Worm (Caenorhabditis elegans): ENCODE results near the gene Y60C6A.3.

Gene Y60C6A.3

ce11 chrV:4791569-4791968 lies 6.0 kb downstream of the Y60C6A.3 start, which contains the start of gene R02F11.11:
Gene R02F11.11, plus strand, starts transcription at chrV:4791869.
- TF ChIP-seq unc-62 (GFP tag; optimal IDR thresholded peaks at IDR 0.05) (no peak), ceh-43 (GFP tag; optimal IDR thresholded peaks at IDR 0.05) (no peak), mep-1 (tag; optimal IDR thresholded peaks at IDR 0.05) (no peak), sem-2 (GFP tag; optimal IDR thresholded peaks at IDR 0.05) (no peak), elt-1 (tag; optimal IDR thresholded peaks at IDR 0.05; ENCODE audit: borderline replicate concordance, insufficient read depth) (no peak)

ce11 chrV:4794308-4794707 lies 8.7 kb downstream of the Y60C6A.3 start, which contains the start of gene R02F11.2:
Gene R02F11.2, plus strand, starts transcription at chrV:4794599.
- TF ChIP-seq nhr-76 (tag; optimal IDR thresholded peaks at IDR 0.05): no peak
- no peak for TF ChIP-seq lin-32 (GFP tag; optimal IDR thresholded peaks at IDR 0.05)
- TF ChIP-seq lin-13 (tag; optimal IDR thresholded peaks at IDR 0.05): no peak
- TF ChIP-seq elt-3 (tag; optimal IDR thresholded peaks at IDR 0.05): no peak
- TF ChIP-seq ham-2 (GFP tag; optimal IDR thresholded peaks at IDR 0.05): no peak
- no peak for TF ChIP-seq unc-120 (tag; optimal IDR thresholded peaks at IDR 0.05; ENCODE audit: poor library complexity, severe bottlenecking)
- TF ChIP-seq flh-1 (GFP tag; optimal IDR thresholded peaks at IDR 0.05): no peak

DNA sequence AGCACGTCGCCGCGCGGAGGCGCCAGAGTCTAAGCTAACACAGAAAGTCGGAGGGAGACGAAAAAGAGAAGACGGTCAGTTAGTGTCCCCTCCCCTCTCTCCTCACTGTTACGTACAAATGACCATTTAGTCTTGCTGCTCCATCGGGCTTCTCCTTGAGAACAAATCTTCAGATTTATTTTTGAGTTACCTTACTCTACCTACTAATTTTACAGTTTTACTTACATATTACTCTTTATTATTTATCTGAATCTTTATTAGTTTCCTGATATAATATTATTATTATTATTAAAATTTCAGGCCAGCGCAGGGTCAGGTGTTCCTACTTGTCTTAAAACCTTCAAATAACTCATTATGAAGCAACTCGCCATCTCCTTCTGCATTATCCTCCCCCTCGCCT lies 15.2 kb downstream of the Y60C6A.3 start, which contains the start of gene R02F11.1:
Gene R02F11.1, plus strand, starts transcription at position 301 of the 400 bp plus-strand sequence.
- TF ChIP-seq elt-1 (tag; optimal IDR thresholded peaks at IDR 0.05; ENCODE audit: borderline replicate concordance, insufficient read depth) (no peak), nhr-2 (tag; optimal IDR thresholded peaks at IDR 0.05) (no peak), mep-1 (tag; optimal IDR thresholded peaks at IDR 0.05) (no peak), blmp-1 (tag; optimal IDR thresholded peaks at IDR 0.05) (no peak), hlh-1 (tag; optimal IDR thresholded peaks at IDR 0.05) (no peak), pha-4 (tag; optimal IDR thresholded peaks at IDR 0.05) (no peak), sptf-1 (tag; optimal IDR thresholded peaks at IDR 0.05) (no peak)

DNA sequence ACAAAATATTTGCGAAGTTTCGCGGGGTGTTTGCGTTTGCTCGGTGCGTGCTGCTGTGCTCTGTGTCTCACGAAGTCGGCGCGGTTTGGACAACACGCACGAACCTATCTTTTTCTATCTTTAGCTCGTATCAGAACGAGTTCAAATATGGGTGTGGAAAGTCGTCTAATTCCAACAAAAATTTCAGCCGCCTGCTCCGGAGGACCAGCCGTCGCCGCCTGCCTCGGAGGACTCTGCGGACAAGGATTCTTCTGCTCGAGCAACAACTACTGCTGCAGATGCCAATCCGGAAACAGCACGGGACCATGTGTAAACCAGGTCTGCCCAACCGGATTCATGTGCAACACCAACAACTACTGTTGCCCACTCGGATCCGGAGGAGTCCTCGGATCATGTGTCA lies 16.3 kb downstream of the Y60C6A.3 start:
- TF ChIP-seq lin-13 (tag; optimal IDR thresholded peaks at IDR 0.05) (no peak), ceh-43 (GFP tag; optimal IDR thresholded peaks at IDR 0.05) (no peak), hlh-1 (tag; optimal IDR thresholded peaks at IDR 0.05) (no peak)

- TF ChIP-seq pha-4 (tag; optimal IDR thresholded peaks at IDR 0.05): no peak
- no peak for TF ChIP-seq hlh-1 (tag; optimal IDR thresholded peaks at IDR 0.05)
- no peak for TF ChIP-seq bed-3 (GFP tag; optimal IDR thresholded peaks at IDR 0.05)
- no peak for TF ChIP-seq M03D4.4 (tag; optimal IDR thresholded peaks at IDR 0.05)
- TF ChIP-seq mep-1 (tag; optimal IDR thresholded peaks at IDR 0.05): no peak
- TF ChIP-seq snpc-4 (tag; optimal IDR thresholded peaks at IDR 0.05): no peak
- no peak for TF ChIP-seq nhr-237 (tag; optimal IDR thresholded peaks at IDR 0.05)
- no peak for TF ChIP-seq elt-1 (tag; optimal IDR thresholded peaks at IDR 0.05; ENCODE audit: borderline replicate concordance, insufficient read depth)
- TF ChIP-seq unc-120 (tag; optimal IDR thresholded peaks at IDR 0.05; ENCODE audit: poor library complexity, severe bottlenecking): no peak
- no peak for TF ChIP-seq ceh-39 (tag; optimal IDR thresholded peaks at IDR 0.05)
- no peak for TF ChIP-seq unc-62 (GFP tag; optimal IDR thresholded peaks at IDR 0.05)
- TF ChIP-seq mls-2 (tag; optimal IDR thresholded peaks at IDR 0.05): no peak
- no peak for TF ChIP-seq ceh-83 (GFP tag; optimal IDR thresholded peaks at IDR 0.05)
These were observed 20.2 kb downstream of the Y60C6A.3 start, which contains the start of gene R02F11.3 for ce11 chrV:4805847-4806246. Gene R02F11.3, minus strand, starts transcription at chrV:4805947.

- TF ChIP-seq elt-3 (tag; optimal IDR thresholded peaks at IDR 0.05): no peak
- TF ChIP-seq lin-13 (tag; optimal IDR thresholded peaks at IDR 0.05): no peak
- TF ChIP-seq nhr-76 (tag; optimal IDR thresholded peaks at IDR 0.05): no peak
- no peak for TF ChIP-seq M03D4.4 (tag; optimal IDR thresholded peaks at IDR 0.05)
- no peak for TF ChIP-seq nhr-2 (tag; optimal IDR thresholded peaks at IDR 0.05)
- TF ChIP-seq sptf-1 (tag; optimal IDR thresholded peaks at IDR 0.05): no peak
- no peak for TF ChIP-seq tbx-8 (GFP tag; optimal IDR thresholded peaks at IDR 0.05)
- TF ChIP-seq blmp-1 (tag; optimal IDR thresholded peaks at IDR 0.05): no peak
- no peak for TF ChIP-seq sem-2 (GFP tag; optimal IDR thresholded peaks at IDR 0.05)
- no peak for TF ChIP-seq nhr-28 (tag; optimal IDR thresholded peaks at IDR 0.05)
These were observed 21.3 kb downstream of the Y60C6A.3 start for ce11 chrV:4806859-4807258.

ce11 chrV:4810653-4811052 lies 25.1 kb downstream of the Y60C6A.3 start:
- TF ChIP-seq mls-2 (tag; optimal IDR thresholded peaks at IDR 0.05): peak; percentile 25
- TF ChIP-seq lsy-2 (tag; optimal IDR thresholded peaks at IDR 0.05): peak; percentile 40
- TF ChIP-seq ces-1 (GFP tag; optimal IDR thresholded peaks at IDR 0.05): peak; percentile 9
- TF ChIP-seq hlh-1 (tag; optimal IDR thresholded peaks at IDR 0.05): peak; percentile 89
- TF ChIP-seq drap-1 (GFP tag; optimal IDR thresholded peaks at IDR 0.05): peak; percentile 50
- peak; percentile 70 for TF ChIP-seq mep-1 (tag; optimal IDR thresholded peaks at IDR 0.05)
- TF ChIP-seq pha-4 (tag; optimal IDR thresholded peaks at IDR 0.05): peak; percentile 17
- TF ChIP-seq sptf-1 (tag; optimal IDR thresholded peaks at IDR 0.05): no peak
- peak; percentile 56 for TF ChIP-seq lin-13 (tag; optimal IDR thresholded peaks at IDR 0.05)
- TF ChIP-seq nhr-28 (tag; optimal IDR thresholded peaks at IDR 0.05): no peak
- peak; percentile 19 for TF ChIP-seq unc-120 (tag; optimal IDR thresholded peaks at IDR 0.05; ENCODE audit: poor library complexity, severe bottlenecking)
- no peak for TF ChIP-seq nhr-12 (tag; optimal IDR thresholded peaks at IDR 0.05)
- TF ChIP-seq M03D4.4 (tag; optimal IDR thresholded peaks at IDR 0.05): peak; percentile 51
- TF ChIP-seq ceh-83 (GFP tag; optimal IDR thresholded peaks at IDR 0.05): no peak
- TF ChIP-seq elt-1 (tag; optimal IDR thresholded peaks at IDR 0.05; ENCODE audit: borderline replicate concordance, insufficient read depth): no peak
- no peak for TF ChIP-seq sem-2 (GFP tag; optimal IDR thresholded peaks at IDR 0.05)
- peak; percentile 35 for TF ChIP-seq cnd-1 (tag; optimal IDR thresholded peaks at IDR 0.05)
- no peak for TF ChIP-seq nhr-76 (tag; optimal IDR thresholded peaks at IDR 0.05)
- TF ChIP-seq unc-39 (tag; optimal IDR thresholded peaks at IDR 0.05): no peak
